Fruit fly (Drosophila melanogaster) whole organism, embryonic: Measurements from ENCODE around the gene flfl.

ENCODE experiments used
- CG11504 ChIP-seq: fragments of 200-800 bp; sonication (Bioruptor generic); optimal IDR thresholded peaks from 3 replicates; lab custom pipeline; 2019; ENCODE audit warnings: missing biosample characterization, mild to moderate bottlenecking, missing genetic modification characterization, moderate library complexity
- CG12659 ChIP-seq: fragments of 200-800 bp; sonication (Bioruptor generic); optimal IDR thresholded peaks from 3 replicates; lab custom pipeline; 2017; ENCODE audit warnings: mild to moderate bottlenecking, missing biosample characterization, missing genetic modification reagents, missing genetic modification characterization
- CG2202 ChIP-seq: fragments of 200-800 bp; sonication (Bioruptor generic); optimal IDR thresholded peaks from 2 replicates; lab custom pipeline; 2018; ENCODE audit warnings: missing biosample characterization, mild to moderate bottlenecking, missing genetic modification characterization
- CG6254 ChIP-seq: fragments of 200-800 bp; sonication (Bioruptor generic); optimal IDR thresholded peaks from 3 replicates; lab custom pipeline; 2017; ENCODE audit warnings: mild to moderate bottlenecking, missing biosample characterization, missing genetic modification reagents, missing genetic modification characterization
- Hsf ChIP-seq: fragments of 200-800 bp; sonication (Bioruptor generic); optimal IDR thresholded peaks from 3 replicates; lab custom pipeline; 2016; ENCODE audit warnings: missing biosample characterization, missing genetic modification characterization
- br ChIP-seq: fragments of >200 bp; optimal IDR thresholded peaks from 2 replicates; lab custom pipeline; 2017
- chm ChIP-seq: fragments of 200-800 bp; sonication (Bioruptor generic); IDR thresholded peaks from 2 replicates; pipeline ENCODE4 v1.3.6; 2022; ENCODE audit warnings: missing biosample characterization, missing genetic modification characterization
- ewg ChIP-seq: fragments of 200-800 bp; sonication (Bioruptor generic); optimal IDR thresholded peaks from 3 replicates; lab custom pipeline; 2017; ENCODE audit warnings: mild to moderate bottlenecking, missing biosample characterization, missing genetic modification reagents, missing genetic modification characterization

DNA sequence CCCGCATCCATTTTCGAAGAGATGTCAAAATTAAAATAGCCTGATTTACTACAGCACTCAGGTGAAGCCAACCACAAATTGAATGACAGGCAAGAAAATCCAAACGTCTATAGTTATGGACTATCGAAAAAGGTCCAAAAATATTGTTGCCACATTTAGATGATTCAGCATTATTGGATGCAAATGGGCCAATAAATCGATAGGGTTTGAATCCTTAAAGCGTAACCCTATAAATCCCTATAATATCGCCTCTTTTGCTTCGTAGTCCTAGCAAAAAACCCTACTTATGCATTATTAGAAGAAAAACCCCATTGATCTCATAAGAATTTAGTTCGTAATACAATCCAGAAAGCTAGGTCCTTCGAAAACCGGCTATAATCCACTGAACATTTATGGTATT is 27.4 kb upstream of the flfl start, which contains the start of gene Rbp4:
- TF ChIP-seq ewg (GFP tag; lab: Kevin White, UChicago) (no peak), br (lab: Kevin White, UChicago) (no peak), chm (GFP tag; lab: Robert Waterston, UW) (no peak), CG11504 (tag; lab: Kevin White, UChicago) (no peak), CG12659 (GFP tag; lab: Kevin White, UChicago) (no peak), CG6254 (GFP tag; lab: Kevin White, UChicago) (no peak), CG2202 (tag; lab: Kevin White, UChicago) (no peak), Hsf (GFP tag; lab: Kevin White, UChicago) (no peak)
